Worm (Caenorhabditis elegans) whole organism, young adult: Measurements from ENCODE around the gene npr-41.

Source experiments
- B0035.1 ChIP-seq: sonication (generic microtip); optimal IDR thresholded peaks from 2 replicates; lab custom pipeline; 2016; ENCODE audit warnings: missing genetic modification characterization, mild to moderate bottlenecking, missing compliant biosample characterization, missing genotype, missing genetic modification reagents
- F10E7.11 ChIP-seq: sonication (generic microtip); optimal IDR thresholded peaks from 2 replicates; lab custom pipeline; 2017; ENCODE audit warnings: mild to moderate bottlenecking, missing genetic modification characterization, moderate library complexity, missing compliant biosample characterization
- F22D6.2 ChIP-seq: sonication (generic microtip); optimal IDR thresholded peaks from 2 replicates; lab custom pipeline; 2016; ENCODE audit warnings: mild to moderate bottlenecking, missing genetic modification characterization, missing compliant biosample characterization
- F49E8.2 ChIP-seq: sonication (generic microtip); optimal IDR thresholded peaks from 3 replicates; lab custom pipeline; 2017; ENCODE audit warnings: missing genetic modification characterization, mild to moderate bottlenecking, missing compliant biosample characterization, antibody characterized with exemption, moderate library complexity; ENCODE audit not compliant: insufficient read depth
- F52B5.7 ChIP-seq: sonication (generic microtip); optimal IDR thresholded peaks from 2 replicates; lab custom pipeline; 2016; ENCODE audit warnings: mild to moderate bottlenecking, missing genetic modification characterization, missing compliant biosample characterization
- K12H6.12 ChIP-seq: fragments of 200-800 bp; sonication (Bioruptor generic); optimal IDR thresholded peaks from 2 replicates; lab custom pipeline; 2018; ENCODE audit warnings: mild to moderate bottlenecking, missing genetic modification characterization, missing compliant biosample characterization
- Y53G8AR.9 ChIP-seq: fragments of 200-800 bp; sonication (Bioruptor generic); conservative IDR thresholded peaks from 2 replicates; pipeline ENCODE4 v1.3.6; 2022; ENCODE audit warnings: missing genetic modification reagents, missing genetic modification characterization, missing compliant biosample characterization
- aptf-3 ChIP-seq: fragments of 200-800 bp; sonication (Bioruptor generic); IDR thresholded peaks from 2 replicates; pipeline ENCODE4 v1.3.6; 2022; ENCODE audit warnings: missing genetic modification characterization, missing compliant biosample characterization
- atf-7 ChIP-seq: sonication (generic microtip); optimal IDR thresholded peaks from 2 replicates; lab custom pipeline; 2017; ENCODE audit warnings: mild to moderate bottlenecking, missing genetic modification characterization, missing compliant biosample characterization
- ceh-100 ChIP-seq: fragments of 200-800 bp; sonication (Bioruptor generic); IDR thresholded peaks from 2 replicates; pipeline ENCODE4 v1.3.6; 2022; ENCODE audit warnings: missing genetic modification reagents, missing genetic modification characterization, missing compliant biosample characterization
- ceh-27 ChIP-seq: fragments of 200-800 bp; sonication (Bioruptor generic); optimal IDR thresholded peaks from 2 replicates; lab custom pipeline; 2018; ENCODE audit warnings: mild to moderate bottlenecking, missing genetic modification characterization, moderate library complexity, missing compliant biosample characterization
- ceh-58 ChIP-seq: fragments of 200-800 bp; sonication (Bioruptor generic); IDR thresholded peaks from 2 replicates; pipeline ENCODE4 v1.3.6; 2022; ENCODE audit warnings: missing genetic modification characterization, missing compliant biosample characterization
- ceh-79 ChIP-seq: sonication (generic microtip); optimal IDR thresholded peaks from 2 replicates; lab custom pipeline; 2017; ENCODE audit warnings: mild to moderate bottlenecking, missing genetic modification characterization, missing compliant biosample characterization
- dox-1 ChIP-seq: fragments of 200-800 bp; sonication (Bioruptor generic); IDR thresholded peaks from 2 replicates; pipeline ENCODE4 v1.3.6; 2022; ENCODE audit warnings: missing genetic modification reagents, missing genetic modification characterization, missing compliant biosample characterization
- gei-17 ChIP-seq: fragments of 200-800 bp; sonication (Bioruptor generic); optimal IDR thresholded peaks from 2 replicates; lab custom pipeline; 2018; ENCODE audit warnings: mild to moderate bottlenecking, missing genetic modification characterization, missing compliant biosample characterization
- hlh-12 ChIP-seq: sonication (generic microtip); optimal IDR thresholded peaks from 2 replicates; lab custom pipeline; 2016; ENCODE audit warnings: missing genetic modification characterization, missing compliant biosample characterization
- hmg-20 ChIP-seq: fragments of 200-800 bp; sonication (Bioruptor generic); IDR thresholded peaks from 2 replicates; pipeline ENCODE4 v1.3.6; 2022; ENCODE audit warnings: missing genetic modification reagents, missing genetic modification characterization, missing compliant biosample characterization
- lag-1 ChIP-seq: fragments of 200-800 bp; sonication (Bioruptor generic); IDR thresholded peaks from 2 replicates; pipeline ENCODE4 v1.3.6; 2022; ENCODE audit warnings: missing genetic modification reagents, missing genetic modification characterization, missing compliant biosample characterization
- let-526 ChIP-seq: fragments of 200-800 bp; sonication (Bioruptor generic); IDR thresholded peaks from 2 replicates; pipeline ENCODE4 v1.3.6; 2022; ENCODE audit warnings: missing genetic modification reagents, missing genetic modification characterization, missing compliant biosample characterization
- let-607 ChIP-seq, 2 experiments: fragments of 200-800 bp in 1 of 2; sonication (Bioruptor generic) in 1 of 2; sonication (generic microtip) in 1 of 2; optimal IDR thresholded peaks; 2 replicates each; lab custom pipeline; 2016 to 2018; ENCODE audit warnings: mild to moderate bottlenecking in 2 of 2, missing compliant biosample characterization in 2 of 2, missing genetic modification characterization in 2 of 2, moderate library complexity in 2 of 2, missing genotype in 1 of 2
- lin-26 ChIP-seq: fragments of 200-800 bp; sonication (Bioruptor generic); IDR thresholded peaks from 2 replicates; pipeline ENCODE4 v1.3.6; 2022; ENCODE audit warnings: missing genetic modification reagents, missing genetic modification characterization, missing compliant biosample characterization
- lin-35 ChIP-seq, 3 experiments: fragments of 150-350 bp in 2 of 3; sonication (generic microtip) in 1 of 3; optimal IDR thresholded peaks; 2 replicates each; lab custom pipeline; 2014 to 2018; ENCODE audit warnings: missing biosample characterization in 3 of 3, missing genetic modification characterization in 3 of 3, missing genetic modification reagents in 3 of 3
- lin-54 ChIP-seq: fragments of 200-800 bp; sonication (Bioruptor generic); optimal IDR thresholded peaks from 2 replicates; lab custom pipeline; 2018; ENCODE audit warnings: mild to moderate bottlenecking, missing genetic modification characterization, missing compliant biosample characterization
- lsl-1 ChIP-seq: fragments of 200-800 bp; sonication (Bioruptor generic); optimal IDR thresholded peaks from 2 replicates; lab custom pipeline; 2018; ENCODE audit warnings: mild to moderate bottlenecking, missing genetic modification characterization, moderate library complexity, missing compliant biosample characterization
- madf-6 ChIP-seq: fragments of 200-800 bp; sonication (Bioruptor generic); IDR thresholded peaks from 2 replicates; pipeline ENCODE4 v1.3.6; 2022; ENCODE audit warnings: missing genetic modification reagents, missing genetic modification characterization, missing compliant biosample characterization
- mxl-1 ChIP-seq: sonication (generic microtip); optimal IDR thresholded peaks from 2 replicates; lab custom pipeline; 2016; ENCODE audit warnings: missing genetic modification characterization, missing compliant biosample characterization
- nfya-1 ChIP-seq: sonication (generic microtip); optimal IDR thresholded peaks from 2 replicates; lab custom pipeline; 2017; ENCODE audit warnings: antibody characterized with exemption, missing compliant biosample characterization, missing genetic modification characterization, borderline replicate concordance; ENCODE audit not compliant: insufficient read depth
- nfya-2 ChIP-seq: fragments of 200-800 bp; sonication (Bioruptor generic); IDR thresholded peaks from 2 replicates; pipeline ENCODE4 v1.3.6; 2022; ENCODE audit warnings: missing genetic modification reagents, missing genetic modification characterization, missing compliant biosample characterization
- nfyb-1 ChIP-seq: fragments of 200-800 bp; sonication (Bioruptor generic); IDR thresholded peaks from 2 replicates; pipeline ENCODE4 v1.3.6; 2022; ENCODE audit warnings: missing genetic modification reagents, missing genetic modification characterization, missing compliant biosample characterization
- nhr-179 ChIP-seq: sonication (generic microtip); optimal IDR thresholded peaks from 2 replicates; lab custom pipeline; 2016; ENCODE audit warnings: mild to moderate bottlenecking, missing genetic modification characterization, missing compliant biosample characterization
- nhr-80 ChIP-seq: sonication (generic microtip); optimal IDR thresholded peaks from 2 replicates; lab custom pipeline; 2016; ENCODE audit warnings: missing genetic modification characterization, missing compliant biosample characterization
- rcor-1 ChIP-seq: fragments of 200-800 bp; sonication (Bioruptor generic); IDR thresholded peaks from 2 replicates; pipeline ENCODE4 v1.3.6; 2022; ENCODE audit warnings: missing genetic modification reagents, missing genetic modification characterization, missing compliant biosample characterization
- repo-1 ChIP-seq: sonication (generic microtip); optimal IDR thresholded peaks from 2 replicates; lab custom pipeline; 2017; ENCODE audit warnings: mild to moderate bottlenecking, missing genetic modification characterization, missing compliant biosample characterization
- rpc-1 ChIP-seq, 2 experiments: fragments of 150-350 bp in 1 of 2; sonication (generic microtip) in 1 of 2; optimal IDR thresholded peaks; 2 replicates each; lab custom pipeline; 2014 to 2018; ENCODE audit warnings: missing biosample characterization in 1 of 2, missing genetic modification characterization in 1 of 2, missing genetic modification reagents in 1 of 2, missing genotype in 1 of 2
- sea-2 ChIP-seq: fragments of 200-800 bp; sonication (Bioruptor generic); IDR thresholded peaks from 2 replicates; pipeline ENCODE4 v1.3.6; 2022; ENCODE audit warnings: missing genetic modification characterization, missing compliant biosample characterization
- snpc-1.3 ChIP-seq: sonication (generic microtip); optimal IDR thresholded peaks from 2 replicates; lab custom pipeline; 2017; ENCODE audit warnings: missing genetic modification characterization, mild to moderate bottlenecking, missing compliant biosample characterization, antibody characterized with exemption, moderate library complexity, missing genotype, missing genetic modification reagents; ENCODE audit not compliant: insufficient read depth
- snpc-3.4 ChIP-seq: sonication (generic microtip); optimal IDR thresholded peaks from 2 replicates; lab custom pipeline; 2017; ENCODE audit warnings: missing genetic modification characterization, mild to moderate bottlenecking, missing compliant biosample characterization, antibody characterized with exemption, moderate library complexity, missing genotype, missing genetic modification reagents
- snpc-4 ChIP-seq, 5 experiments: fragments of 150-350 bp in 1 of 5; sonication (generic microtip) in 4 of 5; optimal IDR thresholded peaks; 2 replicates each; lab custom pipeline; 2014 to 2018; ENCODE audit warnings: missing genetic modification characterization in 5 of 5, missing biosample characterization in 3 of 5, antibody characterized with exemption in 2 of 5, mild to moderate bottlenecking in 2 of 5, missing compliant biosample characterization in 2 of 5, missing genotype in 2 of 5, moderate library complexity in 2 of 5, missing genetic modification reagents in 1 of 5
- somi-1 ChIP-seq: fragments of 200-800 bp; sonication (Bioruptor generic); optimal IDR thresholded peaks from 2 replicates; lab custom pipeline; 2018; ENCODE audit warnings: mild to moderate bottlenecking, missing genetic modification characterization, missing compliant biosample characterization
- tbx-9 ChIP-seq: sonication (generic microtip); optimal IDR thresholded peaks from 2 replicates; lab custom pipeline; 2016; ENCODE audit warnings: borderline replicate concordance, missing genetic modification characterization, inconsistent platforms, missing compliant biosample characterization
- tlf-1 ChIP-seq: fragments of 200-800 bp; sonication (Bioruptor generic); optimal IDR thresholded peaks from 2 replicates; lab custom pipeline; 2018; ENCODE audit warnings: mild to moderate bottlenecking, missing genetic modification characterization, missing compliant biosample characterization
- zfh-2 ChIP-seq: fragments of 200-800 bp; sonication (Bioruptor generic); conservative IDR thresholded peaks from 2 replicates; pipeline ENCODE4 v1.3.6; 2022; ENCODE audit warnings: missing genetic modification reagents, missing genetic modification characterization, missing compliant biosample characterization
- ztf-18 ChIP-seq: sonication (generic microtip); optimal IDR thresholded peaks from 2 replicates; lab custom pipeline; 2016; ENCODE audit warnings: missing genotype, mild to moderate bottlenecking, missing genetic modification characterization, missing compliant biosample characterization
- ztf-22 ChIP-seq: fragments of 200-800 bp; sonication (Bioruptor generic); optimal IDR thresholded peaks from 2 replicates; lab custom pipeline; 2018; ENCODE audit warnings: mild to moderate bottlenecking, missing genetic modification characterization, moderate library complexity, missing compliant biosample characterization
- ztf-26 ChIP-seq: sonication (generic microtip); optimal IDR thresholded peaks from 2 replicates; lab custom pipeline; 2017; ENCODE audit warnings: missing genetic modification characterization, missing compliant biosample characterization

The npr-41 gene

DNA sequence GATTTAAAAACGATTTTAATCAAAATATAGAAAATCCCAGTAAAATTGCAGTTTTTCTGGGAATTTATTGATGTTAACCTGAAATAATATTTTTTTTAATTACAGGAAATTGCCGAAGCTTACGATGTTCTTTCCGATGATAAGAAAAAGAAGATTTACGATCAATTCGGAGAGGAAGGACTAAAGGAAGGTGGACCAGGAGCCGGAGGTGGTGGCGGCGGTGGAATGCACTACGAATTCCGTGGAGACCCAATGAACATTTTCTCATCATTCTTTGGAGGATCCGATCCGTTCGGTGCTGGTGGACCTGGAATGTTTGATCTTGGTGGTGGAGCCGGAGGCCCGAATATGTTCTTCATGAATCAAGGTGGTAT lies 35.5 kb downstream of the npr-41 start:
- TF ChIP-seq lag-1 (no peak), zfh-2 (GFP tag; lab: Robert Waterston, UW) (peak; percentile 64), ceh-79 (tag; lab: Kevin White, UChicago) (no peak), nfyb-1 (GFP tag; lab: Robert Waterston, UW) (peak; percentile 38; the same call in 1 of the 2 replicates), lin-54 (GFP tag; lab: Kevin White, UChicago) (peak; percentile 1), nfya-2 (GFP tag; lab: Robert Waterston, UW) (no peak), rcor-1 (GFP tag; lab: Robert Waterston, UW) (no peak), lin-26 (0 out of 2 replicates have a peak, but pooled peaks have one; percentile 12)

DNA sequence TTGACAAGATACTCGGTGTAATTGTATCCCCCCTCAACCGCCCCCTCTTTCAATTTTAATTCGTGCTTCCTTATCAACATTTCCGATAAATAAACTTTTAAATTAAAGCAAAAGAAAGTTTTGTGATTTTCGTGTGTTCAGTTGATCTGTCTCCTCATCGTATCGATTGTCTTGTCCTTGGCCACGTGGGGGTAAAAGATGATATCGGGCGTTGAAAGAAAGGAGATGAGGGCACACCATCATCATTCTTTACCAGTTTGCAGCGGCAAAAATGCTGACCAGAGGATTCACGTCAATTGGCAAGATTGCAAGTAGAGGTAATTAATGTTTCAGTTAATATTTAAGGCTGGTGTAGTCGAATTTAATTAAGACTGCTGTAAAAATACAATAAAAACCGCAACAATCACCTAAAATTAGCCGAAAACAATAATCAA lies 36.8 kb downstream of the npr-41 start, which contains the start of gene F54D5.7:
Gene F54D5.7 (plus strand): TSS at position 264 of the 434 bp plus-strand sequence.
- peak; percentile 62 for TF ChIP-seq B0035.1 (tag; lab: Kevin White, UChicago)
- TF ChIP-seq madf-6, result peak; percentile 57
- peak in 1 of 2 experiments; percentile 26 for TF ChIP-seq let-607 (tag; optimal IDR thresholded peaks at IDR 0.05; lab: Kevin White, UChicago)
- no peak for TF ChIP-seq snpc-4 (GFP tag; optimal IDR thresholded peaks at IDR 0.05; lab: Kevin White, UChicago)
- TF ChIP-seq snpc-4 (tag; optimal IDR thresholded peaks at IDR 0.05; lab: Kevin White, UChicago), result peak in 3 of 4 experiments; percentile 25 to 64 (median 51)
- TF ChIP-seq K12H6.12 (tag; lab: Kevin White, UChicago), result peak; percentile 42
- TF ChIP-seq tlf-1, result peak; percentile 84
- TF ChIP-seq somi-1, result no peak
- TF ChIP-seq snpc-3.4 (tag; lab: Kevin White, UChicago), result peak; percentile 70
- TF ChIP-seq ztf-18 (tag; lab: Kevin White, UChicago), result peak; percentile 57
- no peak for TF ChIP-seq aptf-3
- peak; percentile 81 for TF ChIP-seq repo-1 (tag; lab: Kevin White, UChicago)
- TF ChIP-seq mxl-1 (tag; lab: Kevin White, UChicago), result peak; percentile 53
- peak; percentile 40 for TF ChIP-seq lsl-1 (GFP tag; lab: Kevin White, UChicago)
- no peak for TF ChIP-seq sea-2 (GFP tag; lab: Robert Waterston, UW)
- TF ChIP-seq ztf-22 (GFP tag; lab: Kevin White, UChicago), result no peak
- TF ChIP-seq F52B5.7, result peak; percentile 25
- TF ChIP-seq nhr-179, result no peak
- TF ChIP-seq nhr-80 (tag; lab: Kevin White, UChicago), result peak; percentile 57
- TF ChIP-seq ceh-27 (GFP tag; lab: Kevin White, UChicago), result peak; percentile 42
- peak; percentile 20; the same call in 1 of the 2 replicates for TF ChIP-seq ceh-58 (GFP tag; lab: Robert Waterston, UW)
- no peak for TF ChIP-seq tbx-9 (tag; lab: Kevin White, UChicago)
- TF ChIP-seq gei-17 (GFP tag; lab: Kevin White, UChicago), result peak; percentile 49
- peak; percentile 49 for TF ChIP-seq ceh-100
- no peak for TF ChIP-seq nfya-1
- peak; percentile 61; the same call in 1 of the 2 replicates for TF ChIP-seq dox-1 (GFP tag; lab: Robert Waterston, UW)
- peak in 1 of 3 experiments; percentile 42 for TF ChIP-seq lin-35 (GFP tag; optimal IDR thresholded peaks at IDR 0.05; lab: Kevin White, UChicago)
- TF ChIP-seq Y53G8AR.9 (GFP tag; lab: Robert Waterston, UW), result peak; percentile 88
- TF ChIP-seq zfh-2 (GFP tag; lab: Robert Waterston, UW), result 0 out of 2 replicates have a peak, but pooled peaks have one; percentile 9
- peak; percentile 84; the same call in 1 of the 2 replicates for TF ChIP-seq nfyb-1 (GFP tag; lab: Robert Waterston, UW)
- peak; percentile 73 for TF ChIP-seq ztf-26 (tag; lab: Kevin White, UChicago)
- TF ChIP-seq F49E8.2 (tag; lab: Kevin White, UChicago), result peak; percentile 52
- TF ChIP-seq rpc-1 (optimal IDR thresholded peaks at IDR 0.05; lab: Kevin White, UChicago), result no peak
- no peak for TF ChIP-seq rpc-1 (tag; optimal IDR thresholded peaks at IDR 0.05; lab: Kevin White, UChicago)
- TF ChIP-seq let-526 (GFP tag; lab: Robert Waterston, UW), result 0 out of 2 replicates have a peak, but pooled peaks have one; percentile 17
- no peak for TF ChIP-seq hlh-12 (tag; lab: Kevin White, UChicago)
- peak; percentile 11 for TF ChIP-seq F22D6.2
- peak; percentile 39 for TF ChIP-seq F10E7.11 (tag; lab: Kevin White, UChicago)
- TF ChIP-seq atf-7, result peak; percentile 59
- TF ChIP-seq hmg-20 (GFP tag; lab: Robert Waterston, UW), result peak; percentile 65
- no peak for TF ChIP-seq snpc-1.3 (tag; lab: Kevin White, UChicago)
